Fruit fly (Drosophila melanogaster) whole organism, embryonic: Measurements from ENCODE around the gene CG11668.

Source experiments
- Aef1 ChIP-seq: fragments of 200-800 bp; sonication (Bioruptor generic); IDR thresholded peaks from 3 replicates; pipeline ENCODE4 v1.3.6; 2022; ENCODE audit warnings: missing biosample characterization, missing genetic modification characterization
- Bgb ChIP-seq: fragments of 200-800 bp; sonication (Bioruptor generic); IDR thresholded peaks from 2 replicates; pipeline ENCODE4 v1.3.6; 2022; ENCODE audit warnings: missing biosample characterization, missing genetic modification characterization; ENCODE audit not compliant: partially characterized antibody
- Bteb2 ChIP-seq: fragments of 200-800 bp; sonication (Bioruptor generic); optimal IDR thresholded peaks from 2 replicates; lab custom pipeline; 2016; ENCODE audit warnings: missing biosample characterization, missing genetic modification characterization
- CG10209 ChIP-seq: fragments of 200-800 bp; sonication (Bioruptor generic); optimal IDR thresholded peaks from 3 replicates; lab custom pipeline; 2017; ENCODE audit warnings: missing biosample characterization, mild to moderate bottlenecking, missing genetic modification characterization, missing genetic modification reagents
- CG10267 ChIP-seq: fragments of 200-800 bp; sonication (Bioruptor generic); optimal IDR thresholded peaks from 2 replicates; lab custom pipeline; 2018; ENCODE audit warnings: missing biosample characterization, mild to moderate bottlenecking, missing genetic modification characterization, moderate library complexity
- CG10654 ChIP-seq: fragments of 200-800 bp; sonication (Bioruptor generic); optimal IDR thresholded peaks from 2 replicates; lab custom pipeline; 2016; ENCODE audit warnings: missing biosample characterization, missing genetic modification characterization
- CG10959 ChIP-seq: fragments of 200-800 bp; sonication (Bioruptor generic); IDR thresholded peaks from 2 replicates; pipeline ENCODE4 v1.3.6; 2022; ENCODE audit warnings: missing biosample characterization, missing genetic modification characterization
- CG12942 ChIP-seq: fragments of 200-800 bp; sonication (Bioruptor generic); optimal IDR thresholded peaks from 3 replicates; lab custom pipeline; 2016; ENCODE audit warnings: missing biosample characterization, missing genetic modification characterization
- CG13624 ChIP-seq: fragments of 200-800 bp; sonication (Bioruptor generic); optimal IDR thresholded peaks from 2 replicates; lab custom pipeline; 2016; ENCODE audit warnings: missing biosample characterization, missing genetic modification characterization
- CG13775 ChIP-seq: fragments of 200-800 bp; sonication (Bioruptor generic); optimal IDR thresholded peaks from 3 replicates; lab custom pipeline; 2017; ENCODE audit warnings: missing biosample characterization, mild to moderate bottlenecking, missing genetic modification characterization
- CG14965 ChIP-seq: fragments of 200-800 bp; sonication (Bioruptor generic); optimal IDR thresholded peaks from 2 replicates; lab custom pipeline; 2016; ENCODE audit warnings: missing biosample characterization, missing genetic modification characterization, borderline replicate concordance
- CG15073 ChIP-seq: fragments of 200-800 bp; sonication (Bioruptor generic); optimal IDR thresholded peaks from 2 replicates; lab custom pipeline; 2016; ENCODE audit warnings: missing biosample characterization, missing genetic modification characterization
- CG15696 ChIP-seq: fragments of 200-800 bp; sonication (Bioruptor generic); optimal IDR thresholded peaks from 2 replicates; lab custom pipeline; 2019; ENCODE audit warnings: missing biosample characterization, mild to moderate bottlenecking, missing genetic modification characterization, moderate library complexity
- CG1603 ChIP-seq: fragments of 200-800 bp; sonication (Bioruptor generic); optimal IDR thresholded peaks from 2 replicates; lab custom pipeline; 2019; ENCODE audit warnings: missing biosample characterization, mild to moderate bottlenecking, missing genetic modification characterization, moderate library complexity
- CG18599 ChIP-seq: fragments of 200-800 bp; sonication (Bioruptor generic); optimal IDR thresholded peaks from 3 replicates; lab custom pipeline; 2017; ENCODE audit warnings: missing biosample characterization, missing genetic modification characterization, mild to moderate bottlenecking, moderate library complexity, missing genetic modification reagents
- CG34376 ChIP-seq: fragments of 200-800 bp; sonication (Bioruptor generic); optimal IDR thresholded peaks from 2 replicates; lab custom pipeline; 2018; ENCODE audit warnings: missing biosample characterization, mild to moderate bottlenecking, missing genetic modification characterization
- CG42726 ChIP-seq: fragments of 200-800 bp; sonication (Bioruptor generic); IDR thresholded peaks from 2 replicates; pipeline ENCODE4 v1.3.6; 2022; ENCODE audit warnings: missing biosample characterization, missing genetic modification characterization; ENCODE audit not compliant: partially characterized antibody
- CG4328 ChIP-seq: fragments of 200-800 bp; sonication (Bioruptor generic); optimal IDR thresholded peaks from 3 replicates; lab custom pipeline; 2017; ENCODE audit warnings: missing biosample characterization, missing genetic modification reagents, missing genetic modification characterization
- CG4707 ChIP-seq: fragments of 200-800 bp; sonication (Bioruptor generic); optimal IDR thresholded peaks from 2 replicates; lab custom pipeline; 2018; ENCODE audit warnings: missing biosample characterization, mild to moderate bottlenecking, missing genetic modification characterization, moderate library complexity
- CG6654 ChIP-seq: fragments of 200-800 bp; sonication (Bioruptor generic); optimal IDR thresholded peaks from 2 replicates; lab custom pipeline; 2017; ENCODE audit warnings: missing biosample characterization, mild to moderate bottlenecking, missing genetic modification characterization
- CG6683 ChIP-seq: fragments of 200-800 bp; sonication (Bioruptor generic); optimal IDR thresholded peaks from 2 replicates; lab custom pipeline; 2017; ENCODE audit warnings: missing biosample characterization, mild to moderate bottlenecking, missing genetic modification characterization, missing genetic modification reagents
- CG6791 ChIP-seq: fragments of 200-800 bp; sonication (Bioruptor generic); IDR thresholded peaks from 3 replicates; pipeline ENCODE4 v1.3.6; 2022; ENCODE audit warnings: missing biosample characterization, missing genetic modification characterization; ENCODE audit not compliant: partially characterized antibody
- CG6813 ChIP-seq: fragments of 200-800 bp; sonication (Bioruptor generic); optimal IDR thresholded peaks from 2 replicates; lab custom pipeline; 2017; ENCODE audit warnings: missing biosample characterization, missing genetic modification characterization, mild to moderate bottlenecking, moderate library complexity, missing genetic modification reagents
- CG7963 ChIP-seq: fragments of 200-800 bp; sonication (Bioruptor generic); IDR thresholded peaks from 3 replicates; pipeline ENCODE4 v1.3.6; 2022; ENCODE audit warnings: missing biosample characterization, missing genetic modification characterization; ENCODE audit not compliant: partially characterized antibody
- CG8944 ChIP-seq: fragments of 200-800 bp; sonication (Bioruptor generic); optimal IDR thresholded peaks from 3 replicates; lab custom pipeline; 2016; ENCODE audit warnings: missing biosample characterization, missing genetic modification characterization
- CG9727 ChIP-seq: fragments of 200-800 bp; sonication (Bioruptor generic); optimal IDR thresholded peaks from 3 replicates; lab custom pipeline; 2017; ENCODE audit warnings: missing biosample characterization, mild to moderate bottlenecking, missing genetic modification characterization
- D19A ChIP-seq: fragments of 200-800 bp; optimal IDR thresholded peaks from 3 replicates; lab custom pipeline; 2019; ENCODE audit warnings: missing biosample characterization, mild to moderate bottlenecking, missing genetic modification characterization, moderate library complexity
- Dek ChIP-seq: fragments of 200-800 bp; sonication (Bioruptor generic); optimal IDR thresholded peaks from 3 replicates; lab custom pipeline; 2019; ENCODE audit warnings: missing biosample characterization, mild to moderate bottlenecking, missing genetic modification characterization, moderate library complexity
- Drgx ChIP-seq: fragments of 200-800 bp; sonication (Bioruptor generic); IDR thresholded peaks from 2 replicates; pipeline ENCODE4 v1.3.6; 2022; ENCODE audit warnings: missing biosample characterization, missing genetic modification characterization
- HLH3B ChIP-seq: fragments of 200-800 bp; sonication (Bioruptor generic); IDR thresholded peaks from 2 replicates; pipeline ENCODE4 v1.3.6; 2022; ENCODE audit warnings: missing biosample characterization, missing genetic modification characterization
- Side ChIP-seq: fragments of 200-800 bp; sonication (Bioruptor generic); optimal IDR thresholded peaks from 2 replicates; lab custom pipeline; 2016; ENCODE audit warnings: missing biosample characterization, missing genetic modification characterization
- Sin3A ChIP-seq: fragments of >200 bp; optimal IDR thresholded peaks from 2 replicates; lab custom pipeline; 2018
- Spps ChIP-seq: fragments of 200-800 bp; sonication (Bioruptor generic); optimal IDR thresholded peaks from 2 replicates; lab custom pipeline; 2018; ENCODE audit warnings: missing biosample characterization, mild to moderate bottlenecking, missing genetic modification characterization
- Sry-β ChIP-seq: fragments of 200-800 bp; sonication (Bioruptor generic); optimal IDR thresholded peaks from 2 replicates; lab custom pipeline; 2018; ENCODE audit warnings: missing biosample characterization, mild to moderate bottlenecking, missing genetic modification characterization, moderate library complexity
- ab ChIP-seq: fragments of 200-800 bp; sonication (Bioruptor generic); optimal IDR thresholded peaks from 2 replicates; lab custom pipeline; 2016; ENCODE audit warnings: missing biosample characterization, missing genetic modification characterization
- abd-A ChIP-seq: fragments of 200-800 bp; sonication (Bioruptor generic); optimal IDR thresholded peaks from 3 replicates; lab custom pipeline; 2019; ENCODE audit warnings: missing biosample characterization, mild to moderate bottlenecking, missing genetic modification characterization, moderate library complexity
- ato ChIP-seq: fragments of 200-800 bp; sonication (Bioruptor generic); IDR thresholded peaks from 2 replicates; pipeline ENCODE4 v1.3.6; 2022; ENCODE audit warnings: missing biosample characterization, missing genetic modification characterization; ENCODE audit not compliant: partially characterized antibody
- br ChIP-seq: fragments of >200 bp; optimal IDR thresholded peaks from 2 replicates; lab custom pipeline; 2017
- cwo ChIP-seq: fragments of 200-800 bp; sonication (Bioruptor generic); optimal IDR thresholded peaks from 3 replicates; lab custom pipeline; 2017; ENCODE audit warnings: missing biosample characterization, missing genetic modification characterization, mild to moderate bottlenecking, moderate library complexity, missing genetic modification reagents
- da ChIP-seq: fragments of 200-800 bp; sonication (Bioruptor generic); optimal IDR thresholded peaks from 2 replicates; lab custom pipeline; 2016; ENCODE audit warnings: missing biosample characterization, missing genetic modification characterization
- gcm ChIP-seq: fragments of 200-800 bp; sonication (Bioruptor generic); optimal IDR thresholded peaks from 2 replicates; lab custom pipeline; 2019; ENCODE audit warnings: missing biosample characterization, mild to moderate bottlenecking, missing genetic modification characterization, moderate library complexity
- gfzf ChIP-seq: fragments of 200-800 bp; sonication (Bioruptor generic); optimal IDR thresholded peaks from 2 replicates; lab custom pipeline; 2016; ENCODE audit warnings: missing biosample characterization, mild to moderate bottlenecking, missing genetic modification characterization, moderate library complexity
- gro ChIP-seq: fragments of 200-800 bp; sonication (Bioruptor generic); optimal IDR thresholded peaks from 2 replicates; lab custom pipeline; 2016; ENCODE audit warnings: missing biosample characterization, missing genetic modification characterization
- hbn ChIP-seq: fragments of 200-800 bp; sonication (Bioruptor generic); IDR thresholded peaks from 2 replicates; pipeline ENCODE4 v1.3.6; 2022; ENCODE audit warnings: missing biosample characterization, missing genetic modification characterization; ENCODE audit not compliant: partially characterized antibody
- kni ChIP-seq: fragments of 200-800 bp; sonication (Bioruptor generic); optimal IDR thresholded peaks from 3 replicates; lab custom pipeline; 2017; ENCODE audit warnings: mild to moderate bottlenecking, missing biosample characterization, missing genetic modification reagents, missing genetic modification characterization
- lbe ChIP-seq: fragments of 200-800 bp; sonication (Bioruptor generic); optimal IDR thresholded peaks from 2 replicates; lab custom pipeline; 2016; ENCODE audit warnings: missing biosample characterization, mild to moderate bottlenecking, missing genetic modification characterization
- nerfin-2 ChIP-seq: fragments of 200-800 bp; sonication (Bioruptor generic); IDR thresholded peaks from 2 replicates; pipeline ENCODE4 v1.3.6; 2022; ENCODE audit warnings: missing biosample characterization, missing genetic modification characterization; ENCODE audit not compliant: partially characterized antibody
- ssp ChIP-seq: fragments of 200-800 bp; sonication (Bioruptor generic); IDR thresholded peaks from 2 replicates; pipeline ENCODE4 v1.3.6; 2022; ENCODE audit warnings: missing biosample characterization, missing genetic modification characterization
- yki ChIP-seq: fragments of >200 bp; optimal IDR thresholded peaks from 3 replicates; lab custom pipeline; 2018

CG11668 gene

DNA sequence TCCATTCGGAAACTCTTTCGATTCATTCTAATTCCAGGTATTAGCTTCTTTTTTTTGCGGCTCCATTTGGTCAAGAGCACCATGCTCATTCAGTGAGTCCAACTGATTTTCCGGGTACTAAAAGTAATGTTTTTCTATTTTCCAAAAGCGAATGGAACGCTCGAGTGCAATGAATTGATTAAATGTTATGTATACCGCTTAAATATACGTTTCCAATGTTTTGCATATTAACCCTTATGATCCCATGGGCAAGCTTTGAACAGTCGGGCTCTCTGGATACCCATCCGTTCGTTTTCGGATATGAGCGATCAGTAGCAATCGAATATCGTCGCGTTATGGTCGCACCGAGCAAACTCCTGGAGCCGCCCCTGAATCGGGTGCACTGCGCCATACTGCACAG lies 9.3 kb downstream of the CG11668 start, which contains the start of gene CG31157:
Gene CG31157, plus strand, starts transcription at position 301 of the 400 bp plus-strand sequence.
- TF ChIP-seq ato (no peak), Aef1 (GFP tag; lab: Robert Waterston, UW) (no peak)

DNA sequence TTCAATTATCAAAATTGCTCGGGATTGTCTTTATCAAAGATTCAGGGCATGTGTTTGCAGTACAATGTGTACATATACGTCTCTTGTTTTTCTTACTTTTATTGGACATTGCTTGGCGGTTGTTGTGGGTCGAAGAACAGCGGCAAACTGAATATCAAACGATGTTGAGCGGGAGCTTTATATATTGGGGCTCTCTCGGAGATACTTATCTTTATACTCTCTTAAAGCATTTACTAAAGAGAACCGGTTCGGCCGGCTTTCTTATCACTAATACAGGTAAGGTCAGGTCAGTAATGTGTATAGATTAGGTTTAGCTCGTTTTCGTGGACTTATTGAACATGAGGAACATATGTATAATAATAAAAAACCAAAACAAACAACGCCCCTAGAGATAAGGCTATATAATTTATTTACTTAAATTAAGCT lies 13.1 kb downstream of the CG11668 start, which contains the start of gene CG7966:
Gene CG7966, minus strand, starts transcription at position 156 of the 426 bp plus-strand sequence.
- TF ChIP-seq CG7963 (GFP tag; lab: Robert Waterston, UW) (no peak), abd-A (no peak), Sin3A (lab: Kevin White, UChicago) (no peak), CG6813 (peak; percentile 48), Bteb2 (no peak), hbn (GFP tag; lab: Robert Waterston, UW) (no peak), Side (GFP tag; lab: Kevin White, UChicago) (no peak), lbe (GFP tag; lab: Kevin White, UChicago) (peak; percentile 52), gfzf (GFP tag; lab: Kevin White, UChicago) (no peak), CG15696 (tag; lab: Kevin White, UChicago) (no peak), CG18599 (no peak), cwo (peak; percentile 33), gcm (GFP tag; lab: Kevin White, UChicago) (no peak), CG4707 (no peak), ab (GFP tag; lab: Kevin White, UChicago) (no peak), CG6654 (GFP tag; lab: Kevin White, UChicago) (no peak), CG13775 (GFP tag; lab: Kevin White, UChicago) (no peak), CG34376 (peak; percentile 49), CG10959 (no peak), nerfin-2 (GFP tag; lab: Robert Waterston, UW) (no peak), CG9727 (GFP tag; lab: Kevin White, UChicago) (peak; percentile 6), Dek (tag; lab: Kevin White, UChicago) (peak; percentile 46), Spps (tag; lab: Kevin White, UChicago) (no peak), CG1603 (tag; lab: Kevin White, UChicago) (no peak), Sry-β (GFP tag; lab: Kevin White, UChicago) (no peak), CG13624 (no peak), CG6791 (no peak), CG6683 (GFP tag; lab: Kevin White, UChicago) (no peak), CG12942 (GFP tag; lab: Kevin White, UChicago) (no peak), CG10267 (tag; lab: Kevin White, UChicago) (no peak), CG4328 (GFP tag; lab: Kevin White, UChicago) (no peak), da (no peak), br (lab: Kevin White, UChicago) (no peak), CG42726 (GFP tag; lab: Robert Waterston, UW) (no peak; the same call in 1 of the 2 replicates), HLH3B (GFP tag; lab: Robert Waterston, UW) (no peak), yki (lab: Kevin White, UChicago) (no peak), Bgb (peak; percentile 38; the same call in 1 of the 2 replicates), CG10209 (GFP tag; lab: Kevin White, UChicago) (no peak), CG14965 (GFP tag; lab: Kevin White, UChicago) (no peak), kni (GFP tag; lab: Kevin White, UChicago) (no peak), Drgx (GFP tag; lab: Robert Waterston, UW) (no peak), gro (no peak), CG10654 (GFP tag; lab: Kevin White, UChicago) (no peak), CG15073 (no peak), D19A (no peak), CG8944 (GFP tag; lab: Kevin White, UChicago) (no peak), ssp (GFP tag; lab: Robert Waterston, UW) (no peak)
